Fruit fly (Drosophila melanogaster): ENCODE measurements around the gene CG4815.

Gene CG4815

DNA sequence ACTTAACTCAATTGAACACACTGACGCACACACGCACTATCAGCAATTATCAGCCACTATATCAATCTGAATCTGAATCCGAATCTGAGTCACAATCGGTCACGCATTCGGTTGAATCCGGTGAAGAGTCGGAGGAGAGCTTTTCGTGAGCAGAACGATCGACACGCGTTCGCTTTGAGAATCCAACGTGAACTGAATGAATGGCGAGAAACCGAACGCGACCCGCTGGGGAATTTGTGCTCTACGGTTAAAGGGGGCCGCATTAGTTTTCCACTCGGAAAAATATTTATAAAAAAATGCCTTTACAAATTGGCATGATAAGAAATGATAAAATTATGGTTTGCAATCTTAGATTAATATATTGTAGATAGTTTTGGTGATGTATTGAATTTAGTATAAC lies 2.4 kb downstream of the CG4815 start, which contains the start of gene betaTub97EF:
Gene betaTub97EF (minus strand): TSS at position 196 of the 400 bp plus-strand sequence.
- TF ChIP-seq run (tag; optimal IDR thresholded peaks at IDR 0.05) (no peak), chm (GFP tag; IDR thresholded peaks at IDR 0.05) (peak; percentile 39; the same call in 1 of the 2 replicates), CG10979 (tag; optimal IDR thresholded peaks at IDR 0.05) (no peak), CG9437 (GFP tag; optimal IDR thresholded peaks at IDR 0.05) (no peak), mirr (GFP tag; optimal IDR thresholded peaks at IDR 0.05) (peak; percentile 36), stc (GFP tag; IDR thresholded peaks at IDR 0.05) (0 out of 2 replicates have a peak, but pooled peaks have one; percentile 40), CTCF (GFP tag; optimal IDR thresholded peaks at IDR 0.05) (no peak), CG2199 (GFP tag; IDR thresholded peaks at IDR 0.05) (no peak), CG13624 (GFP tag; optimal IDR thresholded peaks at IDR 0.05) (no peak), tio (GFP tag; optimal IDR thresholded peaks at IDR 0.05) (no peak), CG32772 (GFP tag; IDR thresholded peaks at IDR 0.05) (no peak), HHEX (GFP tag; optimal IDR thresholded peaks at IDR 0.05) (no peak), CG17361 (GFP tag; IDR thresholded peaks at IDR 0.05) (no peak), CG14441 (GFP tag; IDR thresholded peaks at IDR 0.05) (0 out of 2 replicates have a peak, but pooled peaks have one; percentile 40), ttk (GFP tag; IDR thresholded peaks at IDR 0.05) (0 out of 2 replicates have a peak, but pooled peaks have one; percentile 21), lov (optimal IDR thresholded peaks at IDR 0.05) (no peak), lov (GFP tag; IDR thresholded peaks at IDR 0.05) (no peak), wdn (GFP tag; IDR thresholded peaks at IDR 0.05) (no peak), hkb (optimal IDR thresholded peaks at IDR 0.05) (no peak), hkb (GFP tag; IDR thresholded peaks at IDR 0.05) (no peak), kay (GFP tag; optimal IDR thresholded peaks at IDR 0.05) (peak; percentile 75), CG4617 (GFP tag; optimal IDR thresholded peaks at IDR 0.05; ENCODE audit: borderline replicate concordance) (no peak), grn (GFP tag; optimal IDR thresholded peaks at IDR 0.05) (peak; percentile 80), p53 (GFP tag; optimal IDR thresholded peaks at IDR 0.05) (no peak), CG12155 (GFP tag; optimal IDR thresholded peaks at IDR 0.05) (no peak), sens-2 (GFP tag; IDR thresholded peaks at IDR 0.05) (0 out of 2 replicates have a peak, but pooled peaks have one; percentile 6), pzg (GFP tag; optimal IDR thresholded peaks at IDR 0.05) (no peak), crc (GFP tag; optimal IDR thresholded peaks at IDR 0.05) (no peak), fd3F (GFP tag; optimal IDR thresholded peaks at IDR 0.05) (no peak), hb (GFP tag; IDR thresholded peaks at IDR 0.05; ENCODE audit: partially characterized antibody) (no peak), Sox100B (GFP tag; optimal IDR thresholded peaks at IDR 0.05) (no peak), bsh (GFP tag; optimal IDR thresholded peaks at IDR 0.05) (peak in 1 of 2 experiments; percentile 0), CG10321 (GFP tag; IDR thresholded peaks at IDR 0.05) (no peak), Rfx (GFP tag; IDR thresholded peaks at IDR 0.05) (peak; percentile 64), wek (GFP tag; optimal IDR thresholded peaks at IDR 0.05) (no peak), CG11696 (GFP tag; IDR thresholded peaks at IDR 0.05) (no peak), ems (GFP tag; optimal IDR thresholded peaks at IDR 0.05) (no peak), CG6689 (GFP tag; IDR thresholded peaks at IDR 0.05) (no peak), CG8765 (GFP tag; IDR thresholded peaks at IDR 0.05) (no peak), da (GFP tag; optimal IDR thresholded peaks at IDR 0.05) (no peak), CG14860 (GFP tag; IDR thresholded peaks at IDR 0.05; ENCODE audit: partially characterized antibody) (no peak), CG6175 (GFP tag; IDR thresholded peaks at IDR 0.05) (peak; percentile 33; the same call in 1 of the 3 replicates), CG31388 (GFP tag; optimal IDR thresholded peaks at IDR 0.05) (no peak), Meics (GFP tag; optimal IDR thresholded peaks at IDR 0.05) (no peak), Med (GFP tag) (peak; percentile 74), CG1024 (GFP tag; IDR thresholded peaks at IDR 0.05) (no peak), CG6791 (GFP tag; IDR thresholded peaks at IDR 0.05; ENCODE audit: partially characterized antibody) (0 out of 3 replicates have a peak, but pooled peaks have one; percentile 22), cad (GFP tag; optimal IDR thresholded peaks at IDR 0.05) (no peak), CG10565 (GFP tag; optimal IDR thresholded peaks at IDR 0.05) (no peak), Nf-YB (GFP tag; optimal IDR thresholded peaks at IDR 0.05) (no peak), CG8290 (GFP tag; optimal IDR thresholded peaks at IDR 0.05) (no peak), CG8290 (tag; optimal IDR thresholded peaks at IDR 0.05) (peak in 1 of 2 experiments; percentile 69), CG15479 (GFP tag; optimal IDR thresholded peaks at IDR 0.05) (no peak)
